Worm (Caenorhabditis elegans): Measurements from ENCODE around the gene sqrd-1.

sqrd-1 gene

ce11 chrIV:14272561-14272960 lies 52.9 kb downstream of the sqrd-1 start:
- peak; percentile 39 for TF ChIP-seq egrh-3 (GFP tag; IDR thresholded peaks at IDR 0.05)
- no peak for TF ChIP-seq F57A8.1 (GFP tag; optimal IDR thresholded peaks at IDR 0.05)
- TF ChIP-seq K12H6.12 (tag; optimal IDR thresholded peaks at IDR 0.05), result peak; percentile 36
- no peak for TF ChIP-seq madf-8 (GFP tag; conservative IDR thresholded peaks at IDR 0.05)

All from whole organism, young adult.